Fruit fly (Drosophila melanogaster): Measurements from ENCODE around the gene mRpL11.

Gene mRpL11

DNA sequence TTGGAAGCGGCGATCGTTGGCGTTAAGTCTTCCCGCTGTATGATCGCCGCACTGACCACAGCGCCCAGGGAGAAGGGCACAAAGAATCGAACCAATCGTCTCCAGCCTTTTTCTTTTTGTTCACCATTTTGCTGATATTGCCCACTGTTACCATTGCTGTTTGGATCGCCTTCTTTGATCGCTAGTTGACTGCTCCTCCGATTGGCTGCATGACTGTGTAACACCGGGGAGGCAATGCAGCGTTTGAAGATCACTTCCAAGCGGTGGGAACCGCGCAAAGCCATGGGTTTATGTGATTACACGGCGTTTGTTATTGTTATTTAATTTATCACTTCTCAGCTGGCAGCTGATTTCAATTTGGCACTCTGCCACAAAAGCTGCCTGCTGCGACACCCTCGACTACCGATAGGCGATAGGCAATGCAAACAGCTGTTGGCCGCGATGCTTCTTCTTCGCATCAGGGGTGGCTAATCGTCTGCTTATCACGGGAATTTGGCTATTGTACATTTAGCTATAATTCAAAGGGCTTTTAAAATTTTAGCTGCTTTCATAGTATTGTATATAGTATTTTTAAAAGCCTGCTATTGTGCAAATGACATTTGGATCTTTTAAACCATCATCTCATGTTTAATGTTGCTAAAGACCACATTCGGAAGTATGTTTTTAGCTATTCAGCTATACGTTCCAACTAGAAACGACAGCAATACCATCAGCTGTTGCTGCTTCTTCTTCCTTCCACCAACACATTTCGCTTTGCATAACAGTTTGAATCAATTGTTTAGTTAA is at the start of gene mRpL11, which contains the start of gene HtrA2:
Gene mRpL11 (plus strand): TSS at position 716 of the 786 bp plus-strand sequence.
Gene HtrA2 (minus strand): TSS at position 590 of the 786 bp plus-strand sequence.
- TF ChIP-seq CG9705 (GFP tag; optimal IDR thresholded peaks at IDR 0.05), result peak; percentile 37
- no peak for TF ChIP-seq pan (optimal IDR thresholded peaks at IDR 0.05)
- TF ChIP-seq Dif (GFP tag; optimal IDR thresholded peaks at IDR 0.05; ENCODE audit: partially characterized antibody), result peak; percentile 83
- TF ChIP-seq psq (GFP tag; optimal IDR thresholded peaks at IDR 0.05), result peak; percentile 21
- TF ChIP-seq dl (GFP tag; optimal IDR thresholded peaks at IDR 0.05; ENCODE audit: insufficient read depth in 1 of 2, partially characterized antibody in 2 of 2), result peak in 1 of 2 experiments; percentile 16
- TF ChIP-seq fru (GFP tag; optimal IDR thresholded peaks at IDR 0.05), result peak; percentile 32
- no peak for TF ChIP-seq GATAd (GFP tag; optimal IDR thresholded peaks at IDR 0.05)
- TF ChIP-seq Vsx2 (GFP tag; optimal IDR thresholded peaks at IDR 0.05; ENCODE audit: partially characterized antibody), result peak; percentile 54
- no peak for TF ChIP-seq dsf (GFP tag; optimal IDR thresholded peaks at IDR 0.05; ENCODE audit: borderline replicate concordance)
- TF ChIP-seq ey (GFP tag; optimal IDR thresholded peaks at IDR 0.05), result peak; percentile 58
- TF ChIP-seq br (GFP tag; optimal IDR thresholded peaks at IDR 0.05), result peak; percentile 65
- peak; percentile 41 for TF ChIP-seq Hr83 (GFP tag; optimal IDR thresholded peaks at IDR 0.05; ENCODE audit: poor library complexity, severe bottlenecking)
- TF ChIP-seq foxo (GFP tag; optimal IDR thresholded peaks at IDR 0.05), result peak in 1 of 2 experiments; percentile 41
- TF ChIP-seq Myc (optimal IDR thresholded peaks at IDR 0.05), result peak; percentile 100
- no peak for TF ChIP-seq dmrt93B (GFP tag; optimal IDR thresholded peaks at IDR 0.05)
- TF ChIP-seq CG32264 (GFP tag; optimal IDR thresholded peaks at IDR 0.05), result no peak
- TF ChIP-seq woc (GFP tag; optimal IDR thresholded peaks at IDR 0.05), result peak; percentile 95
- TF ChIP-seq Abd-B (GFP tag; optimal IDR thresholded peaks at IDR 0.05), result no peak
- TF ChIP-seq sv (GFP tag; optimal IDR thresholded peaks at IDR 0.05), result peak; percentile 41
- TF ChIP-seq Hnf4 (GFP tag; optimal IDR thresholded peaks at IDR 0.05), result peak; percentile 55
- TF ChIP-seq h (GFP tag; optimal IDR thresholded peaks at IDR 0.05), result peak; percentile 63
- no peak for TF ChIP-seq OdsH (GFP tag; optimal IDR thresholded peaks at IDR 0.05)

DNA sequence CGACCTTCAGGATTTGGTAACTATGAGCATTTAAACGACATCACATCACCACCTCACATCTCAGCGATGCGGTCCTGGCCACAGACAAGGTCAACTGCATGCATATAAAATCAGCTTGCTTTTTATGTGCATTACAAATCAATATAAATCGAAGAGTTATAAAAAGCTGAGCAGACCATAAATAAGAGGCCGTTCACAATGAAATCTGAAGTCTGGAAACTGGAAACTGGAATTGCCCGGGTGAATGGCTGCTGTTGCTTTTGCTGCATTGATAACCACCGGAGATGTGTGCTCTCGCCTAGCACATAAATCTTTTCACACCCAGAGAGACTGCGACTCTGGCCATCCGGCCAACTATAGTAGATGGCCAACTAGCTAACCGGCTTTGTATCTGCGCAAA is 49.3 kb upstream of the mRpL11 start:
- no peak for TF ChIP-seq woc (GFP tag; optimal IDR thresholded peaks at IDR 0.05)
- no peak for TF ChIP-seq N (GFP tag; optimal IDR thresholded peaks at IDR 0.05)
- no peak for TF ChIP-seq Hr83 (GFP tag; optimal IDR thresholded peaks at IDR 0.05; ENCODE audit: poor library complexity, severe bottlenecking)
- TF ChIP-seq psq (GFP tag; optimal IDR thresholded peaks at IDR 0.05), result no peak
- no peak for TF ChIP-seq pan (optimal IDR thresholded peaks at IDR 0.05)
- no peak for TF ChIP-seq dl (GFP tag; optimal IDR thresholded peaks at IDR 0.05; ENCODE audit: insufficient read depth in 1 of 2, partially characterized antibody in 2 of 2)
- TF ChIP-seq Vsx2 (GFP tag; optimal IDR thresholded peaks at IDR 0.05; ENCODE audit: partially characterized antibody), result no peak

DNA sequence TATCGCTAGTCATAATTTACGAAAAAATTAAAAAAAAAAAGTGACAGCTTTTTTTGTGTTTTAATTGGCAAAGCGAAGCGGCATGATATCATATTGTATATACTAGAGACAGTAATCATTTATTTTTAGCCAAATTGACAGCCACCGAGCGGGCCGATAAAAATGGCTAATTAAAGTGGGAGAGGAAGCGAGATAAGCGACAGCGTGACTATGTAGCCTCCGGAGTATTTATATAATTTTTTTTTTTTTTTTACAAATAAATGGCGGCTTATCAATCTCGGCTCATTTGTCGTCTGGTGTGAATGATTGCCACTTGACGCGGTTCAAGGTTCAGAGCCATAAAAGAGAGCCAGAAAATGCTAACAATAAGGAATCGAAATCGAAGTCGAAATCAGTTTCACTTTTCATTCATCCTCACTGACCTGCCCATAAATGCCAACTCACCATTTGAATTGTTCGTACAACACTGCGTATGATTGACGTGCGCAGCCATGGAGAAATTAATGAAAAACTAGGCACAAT is 48.7 kb upstream of the mRpL11 start:
- TF ChIP-seq br (GFP tag; optimal IDR thresholded peaks at IDR 0.05) (no peak), tai (GFP tag; optimal IDR thresholded peaks at IDR 0.05) (peak; percentile 23), Vsx2 (GFP tag; optimal IDR thresholded peaks at IDR 0.05; ENCODE audit: partially characterized antibody) (peak; percentile 62)

DNA sequence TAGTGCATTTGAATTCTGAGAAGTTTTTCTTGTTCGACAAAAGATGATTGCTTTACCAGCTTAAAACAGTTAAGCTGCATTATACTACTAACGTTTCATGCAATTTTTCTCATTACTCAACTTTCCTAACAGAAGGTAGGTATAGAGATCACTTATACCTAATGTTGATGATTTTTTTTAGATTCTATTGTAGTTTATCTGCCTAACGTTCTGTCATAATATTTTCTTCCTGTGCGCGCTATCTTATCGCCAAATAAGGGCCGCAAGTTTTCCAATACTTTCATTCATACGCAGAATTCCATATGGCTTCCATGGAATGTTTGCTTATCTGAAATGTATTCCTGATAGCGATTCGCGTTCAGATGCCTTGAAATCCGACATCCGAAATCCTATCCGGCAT is 47.2 kb upstream of the mRpL11 start:
- TF ChIP-seq Mio (GFP tag; optimal IDR thresholded peaks at IDR 0.05), result no peak
- TF ChIP-seq pan (optimal IDR thresholded peaks at IDR 0.05), result no peak
- no peak for TF ChIP-seq CG32264 (GFP tag; optimal IDR thresholded peaks at IDR 0.05)
- TF ChIP-seq br (GFP tag; optimal IDR thresholded peaks at IDR 0.05), result no peak
- TF ChIP-seq psq (GFP tag; optimal IDR thresholded peaks at IDR 0.05), result no peak
- TF ChIP-seq CrebA (GFP tag; optimal IDR thresholded peaks at IDR 0.05; ENCODE audit: borderline replicate concordance), result no peak
- no peak for TF ChIP-seq ey (GFP tag; optimal IDR thresholded peaks at IDR 0.05)
- TF ChIP-seq foxo (GFP tag; optimal IDR thresholded peaks at IDR 0.05), result no peak
- TF ChIP-seq lola (GFP tag; optimal IDR thresholded peaks at IDR 0.05), result no peak
- TF ChIP-seq Vsx2 (GFP tag; optimal IDR thresholded peaks at IDR 0.05; ENCODE audit: partially characterized antibody), result no peak
- no peak for TF ChIP-seq N (GFP tag; optimal IDR thresholded peaks at IDR 0.05)
- TF ChIP-seq Myc (optimal IDR thresholded peaks at IDR 0.05), result no peak

DNA sequence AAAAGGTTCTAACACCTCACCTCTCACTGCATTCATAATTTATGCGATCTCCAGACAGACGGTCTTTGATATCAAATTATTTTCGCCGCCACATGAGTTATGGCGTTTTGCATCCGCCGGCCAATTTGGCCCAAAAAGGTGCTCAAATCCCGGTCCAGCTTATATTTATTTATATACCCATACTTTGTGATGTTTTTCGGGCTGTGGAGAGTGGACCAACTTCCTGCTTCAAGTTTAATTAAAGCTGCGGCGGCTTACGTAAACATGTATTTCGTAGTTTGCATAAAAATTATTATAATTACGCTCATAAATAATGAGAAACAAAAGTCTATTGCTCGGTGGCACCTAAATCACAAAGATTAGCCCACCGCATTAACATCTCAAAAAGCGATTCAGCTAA is 46.5 kb upstream of the mRpL11 start:
- no peak for TF ChIP-seq dmrt93B (GFP tag; optimal IDR thresholded peaks at IDR 0.05)
- TF ChIP-seq sv (GFP tag; optimal IDR thresholded peaks at IDR 0.05), result no peak
- TF ChIP-seq CG9705 (GFP tag; optimal IDR thresholded peaks at IDR 0.05), result no peak
